Worm (Caenorhabditis elegans): ENCODE data around the gene F09E5.14.

ce11 chrII:5355384-5355783 is 10.7 kb upstream of the F09E5.14 start, which contains the start of gene srg-69:
- TF ChIP-seq nhr-11 (tag; optimal IDR thresholded peaks at IDR 0.05) (no peak), ama-1 (optimal IDR thresholded peaks at IDR 0.05) (no peak), ceh-82 (tag; optimal IDR thresholded peaks at IDR 0.05) (no peak), F13H6.1 (tag; optimal IDR thresholded peaks at IDR 0.05) (no peak), crh-2 (tag; optimal IDR thresholded peaks at IDR 0.05) (no peak), nhr-25 (tag; optimal IDR thresholded peaks at IDR 0.05) (no peak), ztf-11 (tag; optimal IDR thresholded peaks at IDR 0.05) (no peak), zag-1 (tag; optimal IDR thresholded peaks at IDR 0.05) (no peak), nhr-12 (tag; optimal IDR thresholded peaks at IDR 0.05) (no peak), lin-11 (tag; optimal IDR thresholded peaks at IDR 0.05) (no peak), aly-2 (tag; optimal IDR thresholded peaks at IDR 0.05) (no peak), unc-62 (GFP tag; optimal IDR thresholded peaks at IDR 0.05) (no peak), elt-1 (tag; optimal IDR thresholded peaks at IDR 0.05) (no peak)
